Worm (Caenorhabditis elegans): Measurements from ENCODE around the gene H37A05.4.
A peak's percentile ranks its signal among the peaks of the same experiment; 100 is the strongest.

H37A05.4 gene

DNA sequence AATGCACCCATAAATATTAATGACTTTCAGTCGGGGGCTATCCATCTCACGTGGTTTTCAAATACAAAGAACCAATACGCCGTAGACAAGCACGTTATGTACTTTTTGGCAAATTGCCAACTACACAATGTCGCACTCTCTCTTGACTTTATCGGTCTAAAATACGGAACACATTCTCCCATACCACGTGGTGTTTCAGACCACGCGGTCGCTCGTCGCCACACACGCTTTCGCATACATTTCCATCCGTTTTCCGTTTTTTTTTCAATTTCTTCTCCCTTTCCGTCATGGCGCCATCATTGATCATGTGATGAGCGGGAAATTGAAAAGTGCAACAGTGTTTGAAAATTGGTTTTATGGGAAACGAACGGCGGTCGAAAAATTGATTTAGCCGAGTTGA lies 9.0 kb upstream of the H37A05.4 start (continued):
- TF ChIP-seq F22D6.2 (tag; optimal IDR thresholded peaks at IDR 0.05): peak; percentile 94
- no peak for TF ChIP-seq ccch-3 (GFP tag; optimal IDR thresholded peaks at IDR 0.05)
- peak; percentile 84 for TF ChIP-seq K12H6.12 (tag; optimal IDR thresholded peaks at IDR 0.05)
- TF ChIP-seq ceh-100 (GFP tag; IDR thresholded peaks at IDR 0.05): no peak
- TF ChIP-seq tbx-9 (tag; optimal IDR thresholded peaks at IDR 0.05; ENCODE audit: borderline replicate concordance): no peak
- TF ChIP-seq ztf-6 (GFP tag; IDR thresholded peaks at IDR 0.05): peak; percentile 67; the same call in 1 of the 2 replicates
- no peak; the same call in none of the 2 replicates for TF ChIP-seq B0336.3 (GFP tag; IDR thresholded peaks at IDR 0.05)
- no peak for TF ChIP-seq attf-6 (GFP tag; IDR thresholded peaks at IDR 0.05)
- TF ChIP-seq F57C9.4 (tag; optimal IDR thresholded peaks at IDR 0.05): no peak
- TF ChIP-seq snpc-1.1 (tag; optimal IDR thresholded peaks at IDR 0.05; ENCODE audit: insufficient read depth): no peak
- TF ChIP-seq ztf-3 (GFP tag; optimal IDR thresholded peaks at IDR 0.05): peak; percentile 79
- peak; percentile 82 for TF ChIP-seq F23B12.7 (tag; optimal IDR thresholded peaks at IDR 0.05; ENCODE audit: insufficient read depth)
- peak; percentile 64 for TF ChIP-seq pbrm-1 (GFP tag; IDR thresholded peaks at IDR 0.05)
- no peak; the same call in 1 of the 2 replicates for TF ChIP-seq Y56A3A.18 (GFP tag; IDR thresholded peaks at IDR 0.05)
- TF ChIP-seq attf-3 (GFP tag; conservative IDR thresholded peaks at IDR 0.05): no peak
- TF ChIP-seq ceh-40 (GFP tag; IDR thresholded peaks at IDR 0.05): no peak
- TF ChIP-seq xnd-1 (tag; optimal IDR thresholded peaks at IDR 0.05): no peak
- no peak for TF ChIP-seq akir-1 (GFP tag; optimal IDR thresholded peaks at IDR 0.05)
- no peak for TF ChIP-seq pha-4 (tag; optimal IDR thresholded peaks at IDR 0.05)
- TF ChIP-seq F52B5.7 (tag; optimal IDR thresholded peaks at IDR 0.05): peak; percentile 58
- TF ChIP-seq dox-1 (GFP tag; IDR thresholded peaks at IDR 0.05): peak; percentile 80
- TF ChIP-seq B0019.2 (GFP tag; conservative IDR thresholded peaks at IDR 0.05): no peak
- TF ChIP-seq tbp1 (GFP tag; optimal IDR thresholded peaks at IDR 0.05): peak; percentile 61
- peak; percentile 56 for TF ChIP-seq madf-10 (tag; optimal IDR thresholded peaks at IDR 0.05)
- TF ChIP-seq lin-40 (tag; optimal IDR thresholded peaks at IDR 0.05): peak; percentile 92
- no peak for TF ChIP-seq F49E8.2 (tag; optimal IDR thresholded peaks at IDR 0.05; ENCODE audit: insufficient read depth)
- no peak for TF ChIP-seq B0035.1 (tag; optimal IDR thresholded peaks at IDR 0.05)
- peak; percentile 78 for TF ChIP-seq attf-5 (GFP tag; optimal IDR thresholded peaks at IDR 0.05)
- TF ChIP-seq F10E7.11 (tag; optimal IDR thresholded peaks at IDR 0.05): no peak
- no peak for TF ChIP-seq Y67H2A.10 (GFP tag; conservative IDR thresholded peaks at IDR 0.05)
- TF ChIP-seq F37B4.10 (GFP tag; IDR thresholded peaks at IDR 0.05): peak; percentile 90; the same call in 1 of the 2 replicates
- no peak for TF ChIP-seq sdz-38 (tag; optimal IDR thresholded peaks at IDR 0.05)
- TF ChIP-seq ztf-18 (tag; optimal IDR thresholded peaks at IDR 0.05): peak; percentile 24
- peak; percentile 79 for TF ChIP-seq lin-26 (GFP tag; IDR thresholded peaks at IDR 0.05)
- no peak for TF ChIP-seq sea-2 (GFP tag; IDR thresholded peaks at IDR 0.05)
- TF ChIP-seq nhr-120 (GFP tag; IDR thresholded peaks at IDR 0.05): no peak
- TF ChIP-seq bed-2 (GFP tag; IDR thresholded peaks at IDR 0.05): no peak
- TF ChIP-seq zfh-2 (GFP tag; conservative IDR thresholded peaks at IDR 0.05): peak; percentile 61; the same call in 1 of the 2 replicates
- peak; percentile 87 for TF ChIP-seq C06A6.2 (GFP tag; conservative IDR thresholded peaks at IDR 0.05)
- peak; percentile 37; the same call in 1 of the 2 replicates for TF ChIP-seq madf-6 (GFP tag; IDR thresholded peaks at IDR 0.05)
- peak; percentile 91 for TF ChIP-seq K11D2.4 (GFP tag; IDR thresholded peaks at IDR 0.05)
- no peak for TF ChIP-seq unc-62 (GFP tag; optimal IDR thresholded peaks at IDR 0.05)
- peak; percentile 97 for TF ChIP-seq somi-1 (GFP tag; optimal IDR thresholded peaks at IDR 0.05)
- TF ChIP-seq F33H1.4 (GFP tag; IDR thresholded peaks at IDR 0.05): peak; percentile 25
- TF ChIP-seq snpc-3.4 (tag; optimal IDR thresholded peaks at IDR 0.05): no peak
- TF ChIP-seq tlf-1 (GFP tag; optimal IDR thresholded peaks at IDR 0.05): peak; percentile 89
- peak; percentile 71 for TF ChIP-seq die-1 (tag; optimal IDR thresholded peaks at IDR 0.05)
- TF ChIP-seq snpc-1.3 (tag; optimal IDR thresholded peaks at IDR 0.05; ENCODE audit: insufficient read depth): no peak
